Worm (Caenorhabditis elegans) whole organism, L1 larva: ENCODE data around the gene srz-63.
A peak's percentile ranks its signal among the peaks of the same experiment; 100 is the strongest.

Experiments used
- ceh-82 ChIP-seq, 3 experiments: fragments of 150-350 bp in 1 of 3; sonication (generic microtip) in 2 of 3; optimal IDR thresholded peaks; 2 replicates each; lab custom pipeline; 2014 to 2017; ENCODE audit warnings: missing biosample characterization in 3 of 3, missing genetic modification characterization in 3 of 3
- egl-13 ChIP-seq: sonication (generic microtip); optimal IDR thresholded peaks from 2 replicates; lab custom pipeline; 2016; ENCODE audit warnings: missing genotype, missing genetic modification reagents, missing genetic modification characterization, missing compliant biosample characterization
- irx-1 ChIP-seq: sonication (generic microtip); optimal IDR thresholded peaks from 2 replicates; lab custom pipeline; 2016; ENCODE audit warnings: missing genetic modification characterization, missing compliant biosample characterization
- lin-35 ChIP-seq, 2 experiments: fragments of 150-350 bp; optimal IDR thresholded peaks; 2 replicates each; lab custom pipeline; 2014; ENCODE audit warnings: missing biosample characterization in 2 of 2, missing genetic modification characterization in 2 of 2, missing genetic modification reagents in 2 of 2
- nhr-11 ChIP-seq: fragments of 150-350 bp; optimal IDR thresholded peaks from 2 replicates; lab custom pipeline; 2014; ENCODE audit warnings: missing biosample characterization, missing genetic modification characterization
- unc-62 ChIP-seq: fragments of 150-350 bp; optimal IDR thresholded peaks from 2 replicates; lab custom pipeline; 2014; ENCODE audit warnings: missing biosample characterization, missing genetic modification reagents, missing genetic modification characterization

DNA sequence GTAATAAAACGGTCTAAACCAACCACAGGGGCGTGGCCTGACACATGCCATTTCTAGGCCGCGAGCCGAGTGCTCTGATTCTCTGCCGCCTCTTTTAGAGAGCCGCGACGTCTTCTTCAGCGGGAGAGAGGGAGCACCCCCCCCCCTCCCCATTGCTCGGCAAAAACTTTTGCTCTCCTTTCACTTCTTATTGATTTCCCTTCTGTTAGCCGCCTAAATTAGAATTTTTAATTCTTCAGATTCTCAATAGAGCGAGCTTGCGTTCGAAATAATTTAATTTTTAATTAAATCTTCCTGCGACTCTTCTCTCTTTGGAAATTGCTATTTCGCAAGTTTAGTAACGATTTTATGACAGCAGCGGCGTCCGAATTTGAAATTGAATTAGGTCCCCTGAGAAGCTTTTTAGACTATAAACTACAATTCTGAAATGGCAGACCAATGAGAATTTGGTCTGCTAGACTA, 44.8 kb downstream of the srz-63 start:
- TF ChIP-seq irx-1 (tag; lab: Kevin White, UChicago) (no peak), ceh-82 (tag; optimal IDR thresholded peaks at IDR 0.05; lab: Kevin White, UChicago) (peak in 1 of 3 experiments; percentile 50), lin-35 (GFP tag; optimal IDR thresholded peaks at IDR 0.05; lab: Kevin White, UChicago) (peak in 1 of 2 experiments; percentile 39), egl-13 (tag; lab: Kevin White, UChicago) (peak; percentile 19), nhr-11 (tag; lab: Kevin White, UChicago) (no peak), unc-62 (GFP tag; lab: Kevin White, UChicago) (no peak)
